Worm (Caenorhabditis elegans) whole organism, early embryonic: ENCODE data around the gene pdhb-1.

Experiments
- B0310.2 ChIP-seq: sonication (generic microtip); optimal IDR thresholded peaks from 2 replicates; lab custom pipeline; 2016; ENCODE audit warnings: mild to moderate bottlenecking, missing genetic modification characterization, missing compliant biosample characterization
- F13C5.2 ChIP-seq: sonication (generic microtip); optimal IDR thresholded peaks from 2 replicates; lab custom pipeline; 2017; ENCODE audit warnings: mild to moderate bottlenecking, missing genetic modification characterization, inconsistent platforms, missing compliant biosample characterization
- aly-1 ChIP-seq: sonication (generic microtip); optimal IDR thresholded peaks from 2 replicates; lab custom pipeline; 2016; ENCODE audit warnings: missing genetic modification characterization, missing compliant biosample characterization
- ama-1 ChIP-seq: fragments of 150-350 bp; optimal IDR thresholded peaks from 2 replicates; lab custom pipeline; 2014
- ceh-13 ChIP-seq: fragments of 200-800 bp; sonication (Bioruptor generic); optimal IDR thresholded peaks from 2 replicates; lab custom pipeline; 2018; ENCODE audit warnings: mild to moderate bottlenecking, missing genetic modification characterization, missing compliant biosample characterization
- ceh-36 ChIP-seq: sonication (generic microtip); optimal IDR thresholded peaks from 2 replicates; lab custom pipeline; 2016; ENCODE audit warnings: missing genetic modification characterization, inconsistent platforms, missing compliant biosample characterization
- ets-7 ChIP-seq: sonication (generic microtip); optimal IDR thresholded peaks from 2 replicates; lab custom pipeline; 2016; ENCODE audit warnings: missing genotype, missing genetic modification characterization, missing compliant biosample characterization
- flt-1 ChIP-seq: fragments of 200-800 bp; sonication (Bioruptor generic); IDR thresholded peaks from 2 replicates; pipeline ENCODE4 v1.3.6; 2022; ENCODE audit warnings: missing genetic modification characterization, missing compliant biosample characterization
- hmbx-1 ChIP-seq: sonication (generic microtip); optimal IDR thresholded peaks from 2 replicates; lab custom pipeline; 2016; ENCODE audit warnings: mild to moderate bottlenecking, missing genetic modification characterization, missing compliant biosample characterization
- hmg-4 ChIP-seq: fragments of 200-800 bp; sonication (Bioruptor generic); optimal IDR thresholded peaks from 2 replicates; lab custom pipeline; 2018; ENCODE audit warnings: mild to moderate bottlenecking, missing genetic modification characterization, missing compliant biosample characterization
- hnd-1 ChIP-seq: sonication (generic microtip); optimal IDR thresholded peaks from 2 replicates; lab custom pipeline; 2016; ENCODE audit warnings: missing genetic modification characterization, missing compliant biosample characterization
- pes-1 ChIP-seq: fragments of 200-800 bp; sonication (Bioruptor generic); IDR thresholded peaks from 2 replicates; pipeline ENCODE4 v1.3.6; 2022; ENCODE audit warnings: missing genetic modification reagents, missing genetic modification characterization, missing compliant biosample characterization
- scrt-1 ChIP-seq: fragments of 200-800 bp; sonication (Bioruptor generic); IDR thresholded peaks from 2 replicates; pipeline ENCODE4 v1.3.6; 2022; ENCODE audit warnings: missing genetic modification characterization, missing compliant biosample characterization
- sea-1 ChIP-seq: fragments of 200-800 bp; sonication (Bioruptor generic); conservative IDR thresholded peaks from 2 replicates; pipeline ENCODE4 v1.3.6; 2022; ENCODE audit warnings: missing genetic modification characterization, missing compliant biosample characterization
- tbx-11 ChIP-seq: fragments of 200-800 bp; sonication (Bioruptor generic); IDR thresholded peaks from 2 replicates; pipeline ENCODE4 v1.3.6; 2022; ENCODE audit warnings: missing genetic modification characterization, missing compliant biosample characterization
- tbx-37 ChIP-seq: fragments of 200-800 bp; sonication (Bioruptor generic); conservative IDR thresholded peaks from 2 replicates; pipeline ENCODE4 v1.3.6; 2022; ENCODE audit warnings: missing genetic modification reagents, missing genetic modification characterization, missing compliant biosample characterization
- tra-4 ChIP-seq: sonication (generic microtip); optimal IDR thresholded peaks from 2 replicates; lab custom pipeline; 2017; ENCODE audit warnings: missing genetic modification characterization, missing compliant biosample characterization

pdhb-1 gene

DNA sequence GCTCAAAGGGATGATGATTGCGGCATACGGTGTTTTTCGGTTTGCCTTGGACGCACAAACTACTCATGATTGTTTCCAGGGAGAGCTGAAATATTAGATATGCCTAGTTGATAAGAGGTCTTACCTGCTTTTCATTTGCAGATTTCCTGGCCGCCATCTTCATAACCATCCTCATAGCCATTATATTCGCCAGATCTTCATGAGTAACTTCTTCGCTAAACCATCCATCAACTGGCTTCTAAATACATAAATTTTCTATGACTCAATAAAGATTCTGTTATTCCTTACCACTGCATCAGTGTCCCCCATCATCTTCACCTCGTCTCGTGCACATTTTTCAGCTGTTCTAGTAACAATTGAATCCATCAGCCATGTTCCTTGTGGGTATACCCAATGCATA, 43.0 kb downstream of the pdhb-1 start:
- TF ChIP-seq sea-1 (GFP tag; lab: Robert Waterston, UW), result no peak
- TF ChIP-seq tbx-11 (GFP tag; lab: Robert Waterston, UW), result no peak
- TF ChIP-seq B0310.2 (tag; lab: Kevin White, UChicago), result no peak
- TF ChIP-seq hmg-4 (GFP tag; lab: Kevin White, UChicago), result no peak
- TF ChIP-seq scrt-1, result no peak
- TF ChIP-seq F13C5.2 (tag; lab: Kevin White, UChicago), result no peak
- TF ChIP-seq tbx-37 (GFP tag; lab: Robert Waterston, UW), result no peak
- TF ChIP-seq ceh-13, result no peak
- TF ChIP-seq ets-7 (tag; lab: Kevin White, UChicago), result no peak
- TF ChIP-seq aly-1, result no peak

DNA sequence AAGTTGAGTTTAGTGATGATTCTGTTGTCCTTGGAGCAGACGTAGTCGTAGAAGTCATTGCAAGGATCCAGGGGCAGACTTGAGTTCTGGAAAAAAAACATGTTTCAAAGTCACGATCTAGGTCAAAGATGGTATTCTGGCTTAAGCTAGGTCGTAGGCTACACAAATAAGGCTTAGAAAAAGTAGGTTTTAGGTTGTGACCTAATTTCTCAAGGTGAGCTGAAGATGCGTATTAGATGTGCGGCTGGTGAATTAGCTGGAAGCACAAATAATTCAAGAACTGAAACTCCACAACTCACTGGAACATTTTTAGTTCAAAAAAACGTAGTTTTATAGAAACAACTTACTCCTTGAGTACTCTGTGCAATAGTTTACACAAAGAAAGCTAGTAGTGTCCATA, 44.6 kb downstream of the pdhb-1 start, which contains the start of gene F09D12.2:
TSS of gene F09D12.2 (minus strand) at position 101 of the 400 bp plus-strand sequence.
- TF ChIP-seq B0310.2 (tag; lab: Kevin White, UChicago), result no peak
- no peak for TF ChIP-seq sea-1 (GFP tag; lab: Robert Waterston, UW)
- no peak for TF ChIP-seq F13C5.2 (tag; lab: Kevin White, UChicago)
- TF ChIP-seq hnd-1, result no peak
- no peak for TF ChIP-seq scrt-1
- TF ChIP-seq hmg-4 (GFP tag; lab: Kevin White, UChicago), result no peak
- no peak for TF ChIP-seq ceh-13
- TF ChIP-seq tra-4 (tag; lab: Kevin White, UChicago), result no peak
- no peak for TF ChIP-seq ama-1 (lab: Kevin White, UChicago)
- TF ChIP-seq pes-1 (GFP tag; lab: Robert Waterston, UW), result no peak
- TF ChIP-seq aly-1, result no peak
- TF ChIP-seq ceh-36 (tag; lab: Kevin White, UChicago), result no peak
- no peak for TF ChIP-seq ets-7 (tag; lab: Kevin White, UChicago)
- TF ChIP-seq tbx-37 (GFP tag; lab: Robert Waterston, UW), result no peak
- TF ChIP-seq hmbx-1 (tag; lab: Kevin White, UChicago), result no peak
- TF ChIP-seq tbx-11 (GFP tag; lab: Robert Waterston, UW), result no peak
- no peak for TF ChIP-seq flt-1 (GFP tag; lab: Robert Waterston, UW)

DNA sequence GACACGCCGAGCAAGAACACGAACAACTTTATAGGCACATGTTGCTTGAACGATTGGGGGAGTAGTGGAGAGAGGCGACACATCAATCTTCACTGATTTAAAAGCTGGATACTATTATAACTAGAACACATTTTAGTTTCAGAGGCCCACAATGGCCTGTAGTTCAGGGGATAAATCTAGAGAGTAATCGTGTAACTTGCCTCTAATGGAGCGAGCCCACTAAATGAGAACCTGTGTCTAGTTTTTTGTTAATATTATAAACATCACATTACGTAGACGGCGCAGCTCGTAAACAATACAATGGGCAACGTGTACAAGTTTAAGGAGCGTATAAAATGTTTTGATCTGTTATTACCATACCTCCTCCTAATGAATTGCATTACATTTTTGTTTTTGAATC, 45.1 kb downstream of the pdhb-1 start, which contains the start of gene F58E2.5:
TSS of gene F58E2.5 (plus strand) at position 301 of the 400 bp plus-strand sequence.
- no peak for TF ChIP-seq tbx-11 (GFP tag; lab: Robert Waterston, UW)
- TF ChIP-seq tbx-37 (GFP tag; lab: Robert Waterston, UW), result no peak
- TF ChIP-seq sea-1 (GFP tag; lab: Robert Waterston, UW), result no peak
- TF ChIP-seq hmg-4 (GFP tag; lab: Kevin White, UChicago), result no peak
- no peak for TF ChIP-seq F13C5.2 (tag; lab: Kevin White, UChicago)
- no peak for TF ChIP-seq B0310.2 (tag; lab: Kevin White, UChicago)
- TF ChIP-seq flt-1 (GFP tag; lab: Robert Waterston, UW), result no peak
- TF ChIP-seq aly-1, result no peak
- no peak for TF ChIP-seq scrt-1
- TF ChIP-seq ets-7 (tag; lab: Kevin White, UChicago), result no peak
- TF ChIP-seq ceh-36 (tag; lab: Kevin White, UChicago), result no peak
- TF ChIP-seq ama-1 (lab: Kevin White, UChicago), result no peak
- no peak for TF ChIP-seq hmbx-1 (tag; lab: Kevin White, UChicago)
- no peak for TF ChIP-seq tra-4 (tag; lab: Kevin White, UChicago)

ce11 chrIV:3447350-3447749, 47.9 kb downstream of the pdhb-1 start:
- no peak for TF ChIP-seq B0310.2 (tag; lab: Kevin White, UChicago)

DNA sequence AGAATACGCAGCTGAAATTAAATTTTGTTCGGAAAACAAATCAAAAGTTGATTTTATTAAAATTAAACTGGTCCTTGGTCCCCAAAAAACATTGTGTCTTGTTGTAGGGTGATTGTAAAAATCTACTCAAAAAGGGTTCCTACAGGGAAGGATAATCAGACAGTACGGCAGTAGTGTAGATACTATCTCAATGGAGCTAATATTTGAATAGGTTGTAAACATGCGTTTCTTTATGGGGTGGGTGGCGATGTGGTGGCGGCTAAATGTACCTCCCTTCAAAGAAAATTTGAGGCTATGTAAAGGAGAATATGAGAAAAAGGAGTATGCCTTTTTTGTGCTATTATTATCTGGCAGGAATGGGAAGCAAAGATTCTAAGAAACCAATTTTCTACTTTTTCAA, 53.0 kb downstream of the pdhb-1 start:
- TF ChIP-seq sea-1 (GFP tag; lab: Robert Waterston, UW) (no peak), B0310.2 (tag; lab: Kevin White, UChicago) (no peak), F13C5.2 (tag; lab: Kevin White, UChicago) (no peak), tbx-11 (GFP tag; lab: Robert Waterston, UW) (no peak), ceh-13 (no peak), hnd-1 (no peak), ceh-36 (tag; lab: Kevin White, UChicago) (no peak), flt-1 (GFP tag; lab: Robert Waterston, UW) (no peak)

DNA sequence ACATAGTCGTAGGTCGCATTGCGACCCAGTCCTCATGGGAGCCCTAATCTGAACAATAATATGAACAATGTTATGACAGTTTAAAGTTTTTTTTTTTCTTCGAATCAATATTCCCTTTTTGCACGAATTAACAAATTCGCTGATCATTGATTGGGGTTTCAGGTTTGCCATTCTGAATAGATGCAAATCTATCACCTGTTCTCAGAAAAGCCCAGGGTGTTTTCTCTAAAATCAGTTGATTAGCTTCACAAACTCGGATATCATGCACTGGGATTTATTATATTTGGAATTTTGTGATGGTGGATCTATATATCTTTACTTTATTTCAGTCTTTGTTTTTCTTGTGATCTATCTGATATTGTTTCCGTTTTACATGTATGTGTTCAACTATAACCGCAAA, 53.9 kb downstream of the pdhb-1 start, which contains the start of gene srz-23:
TSS of gene srz-23 (plus strand) at position 263 of the 400 bp plus-strand sequence.
- TF ChIP-seq hmg-4 (GFP tag; lab: Kevin White, UChicago) (no peak), tbx-11 (GFP tag; lab: Robert Waterston, UW) (no peak)
